Fruit fly (Drosophila melanogaster) whole organism, wandering third instar larva: ENCODE measurements around the gene Pgant4.

Experiments
- CG32264 ChIP-seq: fragments of 200-800 bp; sonication (Bioruptor generic); optimal IDR thresholded peaks from 2 replicates; lab custom pipeline; 2016; ENCODE audit warnings: missing biosample characterization, missing genetic modification characterization
- CG9705 ChIP-seq: fragments of 200-800 bp; sonication (Bioruptor generic); optimal IDR thresholded peaks from 2 replicates; lab custom pipeline; 2018; ENCODE audit warnings: missing biosample characterization, mild to moderate bottlenecking, missing genetic modification characterization
- CrebA ChIP-seq: fragments of 200-800 bp; sonication (Bioruptor generic); optimal IDR thresholded peaks from 2 replicates; lab custom pipeline; 2016; ENCODE audit warnings: missing biosample characterization, mild to moderate bottlenecking, missing genetic modification characterization, borderline replicate concordance
- Dif ChIP-seq: fragments of 200-275, 200-300 bp; sonication (Bioruptor generic); optimal IDR thresholded peaks from 2 replicates; lab custom pipeline; 2018; ENCODE audit warnings: missing biosample characterization, missing genetic modification characterization; ENCODE audit not compliant: partially characterized antibody
- GATAd ChIP-seq: sonication (Bioruptor generic); optimal IDR thresholded peaks from 2 replicates; lab custom pipeline; 2016; ENCODE audit warnings: missing biosample characterization, missing genetic modification characterization
- HLH106 ChIP-seq: fragments of 200-800 bp; optimal IDR thresholded peaks from 3 replicates; lab custom pipeline; 2019; ENCODE audit warnings: missing biosample characterization, mild to moderate bottlenecking, missing genetic modification characterization, moderate library complexity
- Hnf4 ChIP-seq: fragments of 200-800 bp; sonication (Bioruptor generic); optimal IDR thresholded peaks from 2 replicates; lab custom pipeline; 2016; ENCODE audit warnings: missing biosample characterization, mild to moderate bottlenecking, missing genetic modification characterization
- Hr78 ChIP-seq: fragments of >200 bp; optimal IDR thresholded peaks from 2 replicates; lab custom pipeline; 2017; ENCODE audit warnings: missing biosample characterization, missing genetic modification characterization
- Hr83 ChIP-seq: fragments of 200-300 bp; sonication (Bioruptor generic); optimal IDR thresholded peaks from 2 replicates; lab custom pipeline; 2016; ENCODE audit warnings: missing biosample characterization, mild to moderate bottlenecking, missing genetic modification characterization, moderate library complexity; ENCODE audit not compliant: poor library complexity, severe bottlenecking
- Myc ChIP-seq: fragments of >200 bp; optimal IDR thresholded peaks from 2 replicates; lab custom pipeline; 2017
- N ChIP-seq: fragments of >200 bp; optimal IDR thresholded peaks from 2 replicates; lab custom pipeline; 2018; ENCODE audit warnings: missing biosample characterization, missing external identifiers, missing genetic modification characterization
- OdsH ChIP-seq: fragments of 200-800 bp; sonication (Bioruptor generic); optimal IDR thresholded peaks from 2 replicates; lab custom pipeline; 2016; ENCODE audit warnings: missing biosample characterization, mild to moderate bottlenecking, missing genetic modification characterization
- Vsx2 ChIP-seq: fragments of 200-300, 225-300 bp; sonication (Bioruptor generic); optimal IDR thresholded peaks from 2 replicates; lab custom pipeline; 2018; ENCODE audit warnings: missing biosample characterization, missing genetic modification characterization; ENCODE audit not compliant: partially characterized antibody
- br ChIP-seq: fragments of 200-800 bp; sonication (Bioruptor generic); optimal IDR thresholded peaks from 2 replicates; lab custom pipeline; 2016; ENCODE audit warnings: missing biosample characterization, missing genetic modification characterization
- brk ChIP-seq: fragments of 200-800 bp; sonication (Bioruptor generic); optimal IDR thresholded peaks from 2 replicates; lab custom pipeline; 2016; ENCODE audit warnings: missing biosample characterization, mild to moderate bottlenecking, missing genetic modification characterization
- dl ChIP-seq, 2 experiments: fragments of 175-275, 200-275 bp in 1 of 2; fragments of 200-275 bp in 1 of 2; sonication (Bioruptor generic); optimal IDR thresholded peaks; lab custom pipeline; 2018; ENCODE audit warnings: mild to moderate bottlenecking in 2 of 2, missing biosample characterization in 2 of 2, missing genetic modification characterization in 2 of 2, moderate library complexity in 2 of 2; ENCODE audit not compliant: partially characterized antibody in 2 of 2, insufficient read depth in 1 of 2
- dmrt93B ChIP-seq: fragments of 200-800 bp; sonication (Bioruptor generic); optimal IDR thresholded peaks from 2 replicates; lab custom pipeline; 2018; ENCODE audit warnings: missing biosample characterization, mild to moderate bottlenecking, missing genetic modification characterization
- dsf ChIP-seq: sonication (Bioruptor generic); optimal IDR thresholded peaks from 2 replicates; lab custom pipeline; 2016; ENCODE audit warnings: missing biosample characterization, missing genetic modification characterization, borderline replicate concordance
- ey ChIP-seq: fragments of 200-800 bp; sonication (Bioruptor generic); optimal IDR thresholded peaks from 2 replicates; lab custom pipeline; 2016; ENCODE audit warnings: missing biosample characterization, missing genetic modification characterization
- foxo ChIP-seq, 2 experiments: fragments of 200-800 bp; sonication (Bioruptor generic); optimal IDR thresholded peaks; 2 replicates in 1 of 2; 3 replicates in 1 of 2; lab custom pipeline; 2016 to 2017; ENCODE audit warnings: missing biosample characterization in 2 of 2, missing genetic modification characterization in 2 of 2
- fru ChIP-seq: fragments of 200-800 bp; sonication (Bioruptor generic); optimal IDR thresholded peaks from 3 replicates; lab custom pipeline; 2016; ENCODE audit warnings: missing biosample characterization, mild to moderate bottlenecking, missing genetic modification characterization
- h ChIP-seq: fragments of 200-800 bp; sonication (Bioruptor generic); optimal IDR thresholded peaks from 3 replicates; lab custom pipeline; 2016; ENCODE audit warnings: missing biosample characterization, mild to moderate bottlenecking, missing genetic modification characterization
- jim ChIP-seq: fragments of 175-275, 200-325 bp; sonication (Bioruptor generic); optimal IDR thresholded peaks from 2 replicates; lab custom pipeline; 2016; ENCODE audit warnings: missing biosample characterization, mild to moderate bottlenecking, missing genetic modification characterization
- lola ChIP-seq: fragments of >200 bp; optimal IDR thresholded peaks from 2 replicates; lab custom pipeline; 2017; ENCODE audit warnings: missing biosample characterization, missing genetic modification characterization
- pan ChIP-seq: fragments of >200 bp; optimal IDR thresholded peaks from 2 replicates; lab custom pipeline; 2017
- psq ChIP-seq: fragments of 200-800 bp; sonication (Bioruptor generic); optimal IDR thresholded peaks from 3 replicates; lab custom pipeline; 2017; ENCODE audit warnings: missing biosample characterization, mild to moderate bottlenecking, missing genetic modification characterization, moderate library complexity
- rgr ChIP-seq: fragments of 200-800 bp; sonication (Bioruptor generic); optimal IDR thresholded peaks from 3 replicates; lab custom pipeline; 2016; ENCODE audit warnings: missing biosample characterization, mild to moderate bottlenecking, missing genetic modification characterization
- tai ChIP-seq: sonication (Bioruptor generic); optimal IDR thresholded peaks from 2 replicates; lab custom pipeline; 2016; ENCODE audit warnings: missing biosample characterization, missing genetic modification characterization
- woc ChIP-seq: sonication (Bioruptor generic); optimal IDR thresholded peaks from 2 replicates; lab custom pipeline; 2016; ENCODE audit warnings: missing biosample characterization, mild to moderate bottlenecking, missing genetic modification characterization

Gene Pgant4

dm6 chr2L:3495465-3495864, 23.1 kb downstream of the Pgant4 start:
- TF ChIP-seq psq (GFP tag; lab: Kevin White, UChicago) (no peak), N (GFP tag; lab: Kevin White, UChicago) (no peak), OdsH (no peak), GATAd (GFP tag; lab: Kevin White, UChicago) (no peak), Hr83 (GFP tag; lab: Kevin White, UChicago) (no peak), Myc (lab: Kevin White, UChicago) (no peak), pan (lab: Kevin White, UChicago) (no peak), brk (GFP tag; lab: Kevin White, UChicago) (no peak), Vsx2 (GFP tag; lab: Kevin White, UChicago) (no peak), CrebA (GFP tag; lab: Kevin White, UChicago) (no peak), CG9705 (GFP tag; lab: Kevin White, UChicago) (no peak), foxo (GFP tag; optimal IDR thresholded peaks at IDR 0.05; lab: Kevin White, UChicago) (no peak), rgr (GFP tag; lab: Kevin White, UChicago) (no peak), fru (GFP tag; lab: Kevin White, UChicago) (no peak), ey (GFP tag; lab: Kevin White, UChicago) (no peak), jim (GFP tag; lab: Kevin White, UChicago) (no peak)

DNA sequence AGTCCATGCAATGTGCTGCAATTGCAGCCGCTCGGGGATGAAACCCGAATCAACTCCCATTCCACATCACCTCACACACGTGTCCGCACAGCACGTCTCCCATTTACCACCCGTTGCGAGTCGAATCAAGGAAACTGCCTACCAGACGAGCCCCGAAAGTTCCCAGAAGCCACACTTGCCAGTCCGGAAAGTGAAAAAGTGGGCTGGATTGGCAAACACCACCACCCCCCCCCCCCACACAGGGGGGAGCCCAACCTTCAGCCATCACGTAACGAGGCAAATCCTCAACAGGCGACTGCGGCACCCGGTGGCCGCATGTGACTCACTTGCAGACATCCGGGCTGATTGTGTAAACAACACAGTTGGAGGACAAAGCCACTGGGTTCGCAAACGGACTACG, 32.4 kb downstream of the Pgant4 start:
- TF ChIP-seq Hr78 (GFP tag; lab: Kevin White, UChicago) = no peak
- no peak for TF ChIP-seq ey (GFP tag; lab: Kevin White, UChicago)
- TF ChIP-seq pan (lab: Kevin White, UChicago) = no peak
- TF ChIP-seq jim (GFP tag; lab: Kevin White, UChicago) = no peak
- TF ChIP-seq N (GFP tag; lab: Kevin White, UChicago) = no peak
- TF ChIP-seq h (GFP tag; lab: Kevin White, UChicago) = no peak
- TF ChIP-seq rgr (GFP tag; lab: Kevin White, UChicago) = no peak
- TF ChIP-seq Myc (lab: Kevin White, UChicago) = no peak
- TF ChIP-seq CG32264 (GFP tag; lab: Kevin White, UChicago) = no peak
- TF ChIP-seq br = no peak
- no peak for TF ChIP-seq psq (GFP tag; lab: Kevin White, UChicago)
- TF ChIP-seq dsf = no peak
- no peak for TF ChIP-seq Hr83 (GFP tag; lab: Kevin White, UChicago)
- no peak for TF ChIP-seq dl (GFP tag; optimal IDR thresholded peaks at IDR 0.05; lab: Kevin White, UChicago; ENCODE audit: insufficient read depth in 1 of 2, partially characterized antibody in 2 of 2)
- TF ChIP-seq OdsH = no peak
- TF ChIP-seq foxo (GFP tag; optimal IDR thresholded peaks at IDR 0.05; lab: Kevin White, UChicago) = no peak

dm6 chr2L:3506322-3506721, 33.9 kb downstream of the Pgant4 start:
- TF ChIP-seq Hnf4 (GFP tag; lab: Kevin White, UChicago) (no peak), h (GFP tag; lab: Kevin White, UChicago) (no peak), foxo (GFP tag; optimal IDR thresholded peaks at IDR 0.05; lab: Kevin White, UChicago) (no peak), N (GFP tag; lab: Kevin White, UChicago) (no peak), CrebA (GFP tag; lab: Kevin White, UChicago) (no peak), dsf (no peak), jim (GFP tag; lab: Kevin White, UChicago) (no peak), CG32264 (GFP tag; lab: Kevin White, UChicago) (no peak), Hr83 (GFP tag; lab: Kevin White, UChicago) (no peak), rgr (GFP tag; lab: Kevin White, UChicago) (no peak), dmrt93B (GFP tag; lab: Kevin White, UChicago) (no peak), GATAd (GFP tag; lab: Kevin White, UChicago) (no peak)

DNA sequence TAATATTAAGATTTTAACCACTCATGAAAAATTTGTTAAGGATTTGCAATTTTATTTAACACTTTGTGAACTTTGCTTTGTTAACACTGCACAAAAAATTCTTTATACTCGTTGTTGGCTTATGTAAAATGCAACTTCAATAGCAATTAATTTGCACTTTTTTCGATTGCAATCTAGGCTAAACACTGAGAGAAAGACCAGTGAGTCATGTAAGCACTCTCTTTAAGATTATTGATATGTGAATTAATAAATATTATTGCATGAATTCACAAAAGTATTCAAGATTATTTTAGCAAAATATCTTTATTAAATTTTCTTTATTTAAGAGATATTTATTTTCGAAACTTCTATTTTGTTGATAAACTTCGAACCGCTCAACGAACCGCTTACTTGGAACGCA, 34.4 kb downstream of the Pgant4 start:
- TF ChIP-seq ey (GFP tag; lab: Kevin White, UChicago) (no peak), foxo (GFP tag; optimal IDR thresholded peaks at IDR 0.05; lab: Kevin White, UChicago) (no peak), woc (GFP tag; lab: Kevin White, UChicago) (no peak)

DNA sequence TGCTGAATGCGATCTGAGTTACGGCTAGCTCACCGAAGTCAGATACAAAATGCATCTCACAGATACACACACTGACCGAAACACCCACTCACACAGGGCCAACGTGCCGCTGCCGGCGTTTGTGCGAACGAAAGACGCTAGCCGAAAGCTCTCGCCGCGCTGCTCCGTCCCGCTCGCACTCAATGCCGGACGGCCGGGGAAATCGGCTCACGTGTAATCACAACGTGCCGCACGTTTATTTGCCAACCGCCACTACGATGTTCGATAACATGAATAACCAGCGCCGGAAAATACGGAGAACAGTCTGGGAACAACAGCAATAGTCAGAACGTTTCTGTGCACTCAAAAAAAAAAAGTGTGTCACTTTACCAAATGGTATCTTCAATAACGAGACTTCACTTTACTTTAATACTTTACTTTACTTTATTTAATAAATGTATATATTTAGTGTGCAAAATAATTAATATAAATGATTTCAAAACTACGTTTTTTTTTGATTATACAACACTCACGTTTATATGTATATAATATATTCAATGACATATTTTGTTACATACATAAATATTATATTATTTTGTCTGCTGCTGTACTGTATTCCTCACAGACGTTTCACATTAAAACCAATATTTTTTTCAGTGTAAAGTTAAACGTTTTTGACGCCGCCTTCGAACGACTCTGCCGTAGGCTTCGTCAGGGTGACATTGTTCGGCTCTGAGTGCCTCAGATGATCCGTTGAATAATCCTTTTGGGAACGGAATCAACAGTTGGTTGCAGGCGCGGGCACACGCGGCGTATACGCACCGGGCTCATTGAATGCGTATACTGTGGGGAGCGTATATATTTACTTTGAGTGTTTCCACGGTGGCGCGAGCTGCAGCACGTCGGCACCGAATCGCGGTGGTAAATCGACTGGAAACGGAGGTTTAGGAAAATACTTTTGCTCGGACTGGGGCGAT, 35.1 kb downstream of the Pgant4 start, which contains the start of gene tim:
Gene tim, minus strand, starts transcription at position 911 of the 956 bp plus-strand sequence.
- TF ChIP-seq OdsH (no peak), psq (GFP tag; lab: Kevin White, UChicago) (no peak), pan (lab: Kevin White, UChicago) (no peak), tai (GFP tag; lab: Kevin White, UChicago) (no peak), dsf (no peak), fru (GFP tag; lab: Kevin White, UChicago) (no peak), Dif (no peak), jim (GFP tag; lab: Kevin White, UChicago) (no peak), dl (GFP tag; optimal IDR thresholded peaks at IDR 0.05; lab: Kevin White, UChicago; ENCODE audit: insufficient read depth in 1 of 2, partially characterized antibody in 2 of 2) (no peak), HLH106 (tag; lab: Kevin White, UChicago) (no peak), lola (GFP tag; lab: Kevin White, UChicago) (no peak)
